Worm (Caenorhabditis elegans) whole organism, late embryonic: Measurements from ENCODE around the gene M142.5.

ENCODE experiments used
- K02D7.2 ChIP-seq: sonication (generic microtip); optimal IDR thresholded peaks from 2 replicates; lab custom pipeline; 2017; ENCODE audit warnings: mild to moderate bottlenecking, missing genetic modification characterization, missing compliant biosample characterization
- ceh-18 ChIP-seq: sonication (generic microtip); optimal IDR thresholded peaks from 2 replicates; lab custom pipeline; 2016; ENCODE audit warnings: missing genetic modification characterization, missing compliant biosample characterization
- ceh-34 ChIP-seq: sonication (generic microtip); optimal IDR thresholded peaks from 2 replicates; lab custom pipeline; 2016; ENCODE audit warnings: mild to moderate bottlenecking, missing genetic modification characterization, missing compliant biosample characterization
- ceh-9 ChIP-seq: sonication (generic microtip); optimal IDR thresholded peaks from 2 replicates; lab custom pipeline; 2016; ENCODE audit warnings: mild to moderate bottlenecking, missing genetic modification characterization, inconsistent platforms, missing compliant biosample characterization
- che-1 ChIP-seq: sonication (generic microtip); optimal IDR thresholded peaks from 2 replicates; lab custom pipeline; 2016; ENCODE audit warnings: mild to moderate bottlenecking, missing genetic modification characterization, missing compliant biosample characterization
- dve-1 ChIP-seq: sonication (generic microtip); optimal IDR thresholded peaks from 2 replicates; lab custom pipeline; 2017; ENCODE audit warnings: antibody characterized with exemption, mild to moderate bottlenecking, missing genetic modification characterization, missing compliant biosample characterization
- elt-2 ChIP-seq: sonication (generic microtip); optimal IDR thresholded peaks from 2 replicates; lab custom pipeline; 2016; ENCODE audit warnings: missing genetic modification reagents, missing genetic modification characterization, missing compliant biosample characterization
- fkh-10 ChIP-seq: fragments of 150-350 bp; optimal IDR thresholded peaks from 2 replicates; lab custom pipeline; 2014; ENCODE audit warnings: missing biosample characterization, missing genetic modification reagents, missing genetic modification characterization
- pqm-1 ChIP-seq: sonication (generic microtip); optimal IDR thresholded peaks from 2 replicates; lab custom pipeline; 2016; ENCODE audit warnings: missing genetic modification characterization, missing compliant biosample characterization
- rnt-1 ChIP-seq: sonication (generic microtip); optimal IDR thresholded peaks from 2 replicates; lab custom pipeline; 2016; ENCODE audit warnings: missing genetic modification characterization, missing compliant biosample characterization
- sox-4 ChIP-seq: sonication (generic microtip); optimal IDR thresholded peaks from 2 replicates; lab custom pipeline; 2017; ENCODE audit warnings: mild to moderate bottlenecking, missing genetic modification characterization, inconsistent platforms, missing compliant biosample characterization
- tbx-7 ChIP-seq: sonication (generic microtip); optimal IDR thresholded peaks from 2 replicates; lab custom pipeline; 2016; ENCODE audit warnings: missing genotype, missing genetic modification characterization, missing compliant biosample characterization
- unc-3 ChIP-seq, 2 experiments: fragments of 200-800 bp in 1 of 2; sonication (Bioruptor generic) in 1 of 2; sonication (generic microtip) in 1 of 2; conservative IDR thresholded peaks in 1 of 2; optimal IDR thresholded peaks in 1 of 2; 2 replicates each; pipeline versions ENCODE4 v1.3.6 to Lab custom; 2016 to 2022; ENCODE audit warnings: missing compliant biosample characterization in 2 of 2, missing genetic modification characterization in 2 of 2, missing genetic modification reagents in 1 of 2

DNA sequence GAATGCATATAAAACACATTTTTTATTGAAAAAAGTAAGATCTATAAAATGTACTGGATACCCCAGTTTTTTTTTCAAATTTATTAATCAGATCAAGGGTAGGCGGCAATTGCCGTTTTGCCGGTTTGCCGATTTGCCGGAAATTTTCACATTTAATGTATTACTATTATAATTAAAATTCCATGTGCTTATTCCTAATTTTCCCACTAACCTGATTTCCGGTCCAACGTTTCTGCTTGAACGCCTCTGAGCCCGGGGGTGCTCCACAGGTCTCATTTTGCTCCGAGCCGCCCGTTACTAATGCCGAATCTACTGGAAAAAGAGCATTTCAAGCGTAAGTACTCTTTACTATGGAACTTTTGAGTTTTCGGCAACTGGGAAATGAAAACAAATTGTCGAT lies 38.6 kb downstream of the M142.5 start, which contains the start of gene dhc-4:
- no peak for TF ChIP-seq dve-1 (tag; lab: Kevin White, UChicago)
- no peak for TF ChIP-seq ceh-34
- no peak for TF ChIP-seq unc-3 (GFP tag; conservative IDR thresholded peaks at IDR 0.05; lab: Robert Waterston, UW)
- TF ChIP-seq unc-3 (tag; optimal IDR thresholded peaks at IDR 0.05; lab: Kevin White, UChicago): no peak
- TF ChIP-seq rnt-1: no peak
- no peak for TF ChIP-seq K02D7.2 (tag; lab: Kevin White, UChicago)
- no peak for TF ChIP-seq pqm-1 (tag; lab: Kevin White, UChicago)
- TF ChIP-seq sox-4: no peak
- no peak for TF ChIP-seq elt-2 (tag; lab: Kevin White, UChicago)
- no peak for TF ChIP-seq ceh-18 (tag; lab: Kevin White, UChicago)
- no peak for TF ChIP-seq fkh-10 (GFP tag; lab: Kevin White, UChicago)
- TF ChIP-seq tbx-7: no peak
- TF ChIP-seq che-1 (tag; lab: Kevin White, UChicago): no peak
- TF ChIP-seq ceh-9 (tag; lab: Kevin White, UChicago): no peak
